Worm (Caenorhabditis elegans) whole organism, L4 larva: ENCODE measurements around the gene F35F10.1.
A peak's percentile ranks its signal among the peaks of the same experiment; 100 is the strongest.

ENCODE experiments used
- F37D6.2 ChIP-seq: sonication (generic microtip); optimal IDR thresholded peaks from 2 replicates; lab custom pipeline; 2016; ENCODE audit warnings: mild to moderate bottlenecking, missing genetic modification characterization, missing compliant biosample characterization
- T26A8.4 ChIP-seq: fragments of 200-800 bp; sonication (Bioruptor generic); IDR thresholded peaks from 2 replicates; pipeline ENCODE4 v1.3.6; 2022; ENCODE audit warnings: missing genetic modification characterization, missing compliant biosample characterization
- Y5F2A.4 ChIP-seq: fragments of 200-800 bp; sonication (Bioruptor generic); optimal IDR thresholded peaks from 2 replicates; lab custom pipeline; 2018; ENCODE audit warnings: mild to moderate bottlenecking, missing genetic modification characterization, missing compliant biosample characterization
- ZK337.2 ChIP-seq: fragments of 200-800 bp; sonication (Bioruptor generic); IDR thresholded peaks from 2 replicates; pipeline ENCODE4 v1.3.6; 2022; ENCODE audit warnings: missing genetic modification reagents, missing genetic modification characterization, missing compliant biosample characterization
- aha-1 ChIP-seq: fragments of 150-350 bp; peaks from one replicate; lab custom pipeline; 2014; ENCODE audit warnings: missing biosample characterization, missing genetic modification characterization
- aly-2 ChIP-seq: sonication (generic microtip); optimal IDR thresholded peaks from 2 replicates; lab custom pipeline; 2018; ENCODE audit warnings: missing biosample characterization, missing genetic modification characterization
- ces-1 ChIP-seq: fragments of 150-350 bp; sonication (generic microtip); optimal IDR thresholded peaks from 4 replicates; lab custom pipeline; 2014; ENCODE audit warnings: missing biosample characterization, missing genetic modification reagents, missing genetic modification characterization
- daf-16 ChIP-seq, 3 experiments: sonication (generic microtip); optimal IDR thresholded peaks; 2 replicates each; lab custom pipeline; 2016 to 2017; ENCODE audit warnings: missing genetic modification characterization in 3 of 3, missing genetic modification reagents in 3 of 3, mild to moderate bottlenecking in 2 of 3, missing compliant biosample characterization in 2 of 3, missing biosample characterization in 1 of 3, moderate library complexity in 1 of 3
- daf-19 ChIP-seq: fragments of 200-800 bp; sonication (Bioruptor generic); conservative IDR thresholded peaks from 2 replicates; pipeline ENCODE4 v1.3.6; 2022; ENCODE audit warnings: missing genetic modification characterization, missing compliant biosample characterization
- fos-1 ChIP-seq: fragments of 150-350 bp; optimal IDR thresholded peaks from 2 replicates; lab custom pipeline; 2014; ENCODE audit warnings: missing biosample characterization, missing genetic modification characterization
- gei-8 ChIP-seq: fragments of 200-800 bp; sonication (Bioruptor generic); optimal IDR thresholded peaks from 2 replicates; lab custom pipeline; 2018; ENCODE audit warnings: mild to moderate bottlenecking, missing genetic modification characterization, missing compliant biosample characterization
- lin-15B ChIP-seq: fragments of 150-350 bp; sonication (generic microtip); optimal IDR thresholded peaks from 3 replicates; lab custom pipeline; 2014; ENCODE audit warnings: missing biosample characterization, missing genetic modification characterization
- lin-29 ChIP-seq: fragments of 200-800 bp; sonication (Bioruptor generic); IDR thresholded peaks from 2 replicates; pipeline ENCODE4 v1.3.6; 2022; ENCODE audit warnings: missing genetic modification reagents, missing genetic modification characterization, missing compliant biosample characterization
- lir-3 ChIP-seq: sonication (generic microtip); optimal IDR thresholded peaks from 2 replicates; lab custom pipeline; 2016; ENCODE audit warnings: mild to moderate bottlenecking, missing genetic modification characterization, missing compliant biosample characterization
- mdl-1 ChIP-seq, 2 experiments: fragments of 150-350 bp in 1 of 2; sonication (generic microtip) in 1 of 2; optimal IDR thresholded peaks; 2 replicates each; lab custom pipeline; 2014 to 2017; ENCODE audit warnings: missing biosample characterization in 2 of 2, missing genetic modification characterization in 2 of 2
- mes-2 ChIP-seq: sonication (generic microtip); optimal IDR thresholded peaks from 2 replicates; lab custom pipeline; 2016; ENCODE audit warnings: missing genotype, mild to moderate bottlenecking, missing genetic modification characterization, missing compliant biosample characterization; ENCODE audit not compliant: poor library complexity, severe bottlenecking
- mxl-2 ChIP-seq: fragments of 200-800 bp; sonication (Bioruptor generic); conservative IDR thresholded peaks from 2 replicates; pipeline ENCODE4 v1.3.6; 2022; ENCODE audit warnings: missing genetic modification reagents, missing genetic modification characterization, missing compliant biosample characterization
- nhr-28 ChIP-seq: fragments of 150-350 bp; optimal IDR thresholded peaks from 2 replicates; lab custom pipeline; 2014; ENCODE audit warnings: missing biosample characterization, missing genetic modification characterization
- nhr-42 ChIP-seq: fragments of 200-800 bp; sonication (Bioruptor generic); IDR thresholded peaks from 2 replicates; pipeline ENCODE4 v1.3.6; 2022; ENCODE audit warnings: missing genetic modification characterization, missing compliant biosample characterization
- nhr-48 ChIP-seq: sonication (generic microtip); optimal IDR thresholded peaks from 2 replicates; lab custom pipeline; 2016; ENCODE audit warnings: mild to moderate bottlenecking, missing genetic modification characterization, missing compliant biosample characterization
- pqm-1 ChIP-seq: sonication (generic microtip); optimal IDR thresholded peaks from 2 replicates; lab custom pipeline; 2017; ENCODE audit warnings: missing biosample characterization, missing genetic modification characterization
- unc-62 ChIP-seq, 3 experiments: fragments of 150-350 bp in 1 of 3; sonication (generic microtip); optimal IDR thresholded peaks in 2 of 3; peaks in 1 of 3; 1 replicate in 1 of 3; 2 replicates in 2 of 3; lab custom pipeline; 2014 to 2017; ENCODE audit warnings: missing biosample characterization in 3 of 3, missing genetic modification characterization in 3 of 3, missing genetic modification reagents in 3 of 3, missing genotype in 1 of 3
- vab-7 ChIP-seq: fragments of 200-800 bp; sonication (Bioruptor generic); IDR thresholded peaks from 2 replicates; pipeline ENCODE4 v1.3.6; 2022; ENCODE audit warnings: missing genetic modification reagents, missing genetic modification characterization, missing compliant biosample characterization
- zip-11 ChIP-seq: fragments of 200-800 bp; sonication (Bioruptor generic); IDR thresholded peaks from 2 replicates; pipeline ENCODE4 v1.3.6; 2022; ENCODE audit warnings: missing genetic modification characterization, missing compliant biosample characterization

Gene F35F10.1

ce11 chrV:3349877-3350276 lies 33.8 kb downstream of the F35F10.1 start, which contains the start of gene C17B7.15:
C17B7.15 (plus strand) TSS chrV:3350177.
- TF ChIP-seq mxl-2 (GFP tag; lab: Robert Waterston, UW) (no peak), zip-11 (no peak), mes-2 (tag; lab: Kevin White, UChicago) (no peak), daf-16 (GFP tag; optimal IDR thresholded peaks at IDR 0.05; lab: Kevin White, UChicago) (peak in 1 of 2 experiments; percentile 60), daf-16 (tag; optimal IDR thresholded peaks at IDR 0.05; lab: Kevin White, UChicago) (no peak), fos-1 (no peak), T26A8.4 (GFP tag; lab: Robert Waterston, UW) (no peak)

- no peak for TF ChIP-seq daf-19 (GFP tag; lab: Robert Waterston, UW)
Observed at ce11 chrV:3351266-3351665, 35.2 kb downstream of the F35F10.1 start, which contains the start of gene str-63. str-63 (plus strand) TSS chrV:3351566.

DNA sequence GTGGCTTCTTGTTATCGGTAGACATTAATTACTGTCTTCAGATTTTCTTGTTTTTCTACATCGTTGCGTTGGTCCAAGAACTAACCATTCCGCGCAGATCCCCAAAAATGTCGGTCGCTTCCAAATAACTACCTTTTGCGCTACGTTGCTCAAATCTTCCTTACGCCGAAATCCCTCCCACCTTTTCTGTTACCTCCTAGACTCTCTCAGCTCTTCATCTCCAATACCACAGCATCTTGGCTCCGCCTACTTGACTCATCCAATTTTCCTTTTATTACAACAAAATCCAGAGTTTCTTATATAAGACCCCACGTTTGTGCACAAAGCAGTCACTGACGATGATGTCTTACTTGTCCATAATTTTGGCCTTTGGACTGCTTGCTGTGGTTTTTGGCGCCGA lies 36.8 kb downstream of the F35F10.1 start, which contains the start of gene C17B7.12:
TSS of gene C17B7.12 (plus strand) at position 301 of the 400 bp plus-strand sequence.
- TF ChIP-seq ZK337.2 (no peak), lin-29 (GFP tag; lab: Robert Waterston, UW) (no peak), mdl-1 (tag; optimal IDR thresholded peaks at IDR 0.05; lab: Kevin White, UChicago) (no peak), nhr-48 (tag; lab: Kevin White, UChicago) (no peak), nhr-42 (GFP tag; lab: Robert Waterston, UW) (no peak), aha-1 (tag; lab: Kevin White, UChicago) (no peak), pqm-1 (tag; lab: Kevin White, UChicago) (no peak), lir-3 (tag; lab: Kevin White, UChicago) (no peak), gei-8 (GFP tag; lab: Kevin White, UChicago) (no peak)

DNA sequence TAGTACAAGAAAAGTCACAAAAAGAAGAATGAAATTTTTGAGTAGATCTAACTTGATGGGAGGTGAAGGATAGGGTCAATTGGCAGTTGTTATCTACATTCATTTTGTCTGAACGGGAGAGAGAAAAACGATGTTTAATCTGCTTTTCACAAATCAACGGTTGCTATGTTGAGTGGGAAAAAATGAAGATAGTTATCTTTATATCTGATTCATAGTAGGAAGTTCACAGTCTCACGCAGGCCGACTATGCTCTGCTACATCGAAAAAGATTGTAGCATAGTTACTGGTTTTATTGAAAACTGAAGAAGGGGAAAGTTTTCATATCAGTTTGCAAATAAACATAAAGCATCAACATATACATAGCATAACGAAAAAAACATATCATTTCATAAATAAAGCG lies 39.4 kb downstream of the F35F10.1 start:
- TF ChIP-seq aly-2 (tag; lab: Kevin White, UChicago), result no peak
- TF ChIP-seq unc-62 (GFP tag; optimal IDR thresholded peaks at IDR 0.05 in 1 of 2; lab: Kevin White, UChicago), result peak in 1 of 2 experiments; percentile 28
- no peak for TF ChIP-seq unc-62 (tag; optimal IDR thresholded peaks at IDR 0.05; lab: Kevin White, UChicago)

- TF ChIP-seq ces-1, result no peak
Observed at ce11 chrV:3357106-3357505, 41.0 kb downstream of the F35F10.1 start, which contains the start of gene scrm-3. scrm-3 (minus strand) TSS chrV:3357206.

- TF ChIP-seq unc-62 (GFP tag; optimal IDR thresholded peaks at IDR 0.05 in 1 of 2; lab: Kevin White, UChicago) (peak in 1 of 2 experiments; percentile 78), unc-62 (tag; optimal IDR thresholded peaks at IDR 0.05; lab: Kevin White, UChicago) (no peak), vab-7 (GFP tag; lab: Robert Waterston, UW) (no peak), lin-15B (no peak)
Observed at ce11 chrV:3358267-3358666, 42.2 kb downstream of the F35F10.1 start, which contains the start of gene C04E12.5. C04E12.5 (plus strand) TSS chrV:3358567.

DNA sequence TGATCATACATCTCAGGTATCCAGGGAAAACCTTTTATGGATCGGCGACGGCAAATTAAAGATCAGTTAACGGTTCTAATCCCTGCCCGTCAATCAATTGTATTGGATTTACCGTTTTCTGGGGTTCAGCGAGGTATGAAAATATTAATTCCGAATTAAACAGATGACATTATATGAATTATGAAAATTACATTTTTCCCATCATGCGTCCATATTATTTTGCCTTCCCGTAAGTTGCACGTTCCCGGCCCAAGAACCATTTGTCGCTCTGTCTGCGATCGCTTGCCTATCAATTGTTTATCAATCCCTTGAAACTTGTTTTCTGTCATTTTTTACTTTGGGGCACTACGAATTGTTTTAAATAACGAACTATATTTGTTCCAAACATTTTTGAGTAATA lies 45.5 kb downstream of the F35F10.1 start:
- TF ChIP-seq F37D6.2 (tag; lab: Kevin White, UChicago) (no peak), unc-62 (GFP tag; optimal IDR thresholded peaks at IDR 0.05 in 1 of 2; lab: Kevin White, UChicago) (peak in 1 of 2 experiments; percentile 97), unc-62 (tag; optimal IDR thresholded peaks at IDR 0.05; lab: Kevin White, UChicago) (no peak)

ce11 chrV:3362475-3362874 lies 46.4 kb downstream of the F35F10.1 start, which contains the start of gene C04E12.4:
C04E12.4 (plus strand) TSS chrV:3362775.
- TF ChIP-seq aha-1 (tag; lab: Kevin White, UChicago), result peak; percentile 88
- TF ChIP-seq nhr-28 (tag; lab: Kevin White, UChicago), result peak; percentile 22
- TF ChIP-seq Y5F2A.4 (GFP tag; lab: Kevin White, UChicago), result no peak
